Worm (Caenorhabditis elegans) whole organism, young adult: ENCODE measurements around the gene gpx-4.
A peak's percentile ranks its signal among the peaks of the same experiment; 100 is the strongest.
"Not testable (repeated sequence)": the region's sequence is repeated elsewhere in the genome, so short reads cannot be mapped to it uniquely, and the experiment has no call there.

ENCODE experiments used
- F23B12.7 ChIP-seq: sonication (generic microtip); optimal IDR thresholded peaks from 2 replicates; lab custom pipeline; 2017; ENCODE audit warnings: missing genetic modification characterization, mild to moderate bottlenecking, missing compliant biosample characterization, antibody characterized with exemption, moderate library complexity; ENCODE audit not compliant: insufficient read depth
- F33H1.4 ChIP-seq: fragments of 200-800 bp; sonication (Bioruptor generic); IDR thresholded peaks from 2 replicates; pipeline ENCODE4 v1.3.6; 2022; ENCODE audit warnings: missing genetic modification reagents, missing genetic modification characterization, missing compliant biosample characterization
- F37B4.10 ChIP-seq: fragments of 200-800 bp; sonication (Bioruptor generic); IDR thresholded peaks from 2 replicates; pipeline ENCODE4 v1.3.6; 2022; ENCODE audit warnings: missing genetic modification characterization, missing compliant biosample characterization
- K11D2.4 ChIP-seq: fragments of 200-800 bp; sonication (Bioruptor generic); IDR thresholded peaks from 2 replicates; pipeline ENCODE4 v1.3.6; 2022; ENCODE audit warnings: missing genetic modification reagents, missing genetic modification characterization, missing compliant biosample characterization
- akir-1 ChIP-seq: fragments of 200-800 bp; sonication (Bioruptor generic); optimal IDR thresholded peaks from 2 replicates; lab custom pipeline; 2018; ENCODE audit warnings: mild to moderate bottlenecking, missing genetic modification characterization, moderate library complexity, missing compliant biosample characterization
- attf-5 ChIP-seq: fragments of 200-800 bp; sonication (Bioruptor generic); optimal IDR thresholded peaks from 2 replicates; lab custom pipeline; 2018; ENCODE audit warnings: mild to moderate bottlenecking, missing genetic modification characterization, missing compliant biosample characterization
- cebp-1 ChIP-seq, 2 experiments: fragments of 200-800 bp in 1 of 2; sonication (Bioruptor generic) in 1 of 2; sonication (generic microtip) in 1 of 2; IDR thresholded peaks in 1 of 2; optimal IDR thresholded peaks in 1 of 2; 2 replicates each; pipeline versions ENCODE4 v1.3.6 to Lab custom; 2017 to 2022; ENCODE audit warnings: missing compliant biosample characterization in 2 of 2, missing genetic modification characterization in 2 of 2, mild to moderate bottlenecking in 1 of 2, missing genetic modification reagents in 1 of 2, moderate library complexity in 1 of 2
- chd-7 ChIP-seq: sonication (generic microtip); optimal IDR thresholded peaks from 2 replicates; lab custom pipeline; 2016; ENCODE audit warnings: mild to moderate bottlenecking, missing genetic modification characterization, moderate library complexity, missing compliant biosample characterization
- dox-1 ChIP-seq: fragments of 200-800 bp; sonication (Bioruptor generic); IDR thresholded peaks from 2 replicates; pipeline ENCODE4 v1.3.6; 2022; ENCODE audit warnings: missing genetic modification reagents, missing genetic modification characterization, missing compliant biosample characterization
- efl-1 ChIP-seq: fragments of 150-350 bp; optimal IDR thresholded peaks from 2 replicates; lab custom pipeline; 2014; ENCODE audit warnings: missing biosample characterization, missing genetic modification reagents, missing genetic modification characterization
- egl-44 ChIP-seq: fragments of 200-800 bp; sonication (Bioruptor generic); IDR thresholded peaks from 2 replicates; pipeline ENCODE4 v1.3.6; 2022; ENCODE audit warnings: missing genetic modification reagents, missing genetic modification characterization, missing compliant biosample characterization
- egrh-3 ChIP-seq: fragments of 200-800 bp; sonication (Bioruptor generic); IDR thresholded peaks from 2 replicates; pipeline ENCODE4 v1.3.6; 2022; ENCODE audit warnings: missing genetic modification reagents, missing genetic modification characterization, missing compliant biosample characterization
- ets-4 ChIP-seq: fragments of 200-800 bp; sonication (Bioruptor generic); optimal IDR thresholded peaks from 2 replicates; lab custom pipeline; 2018; ENCODE audit warnings: mild to moderate bottlenecking, missing genetic modification characterization, missing compliant biosample characterization
- hmg-1.2 ChIP-seq: fragments of 200-800 bp; sonication (Bioruptor generic); IDR thresholded peaks from 2 replicates; pipeline ENCODE4 v1.3.6; 2022; ENCODE audit warnings: missing genetic modification reagents, missing genetic modification characterization, missing compliant biosample characterization
- hrde-1 ChIP-seq: sonication (generic microtip); optimal IDR thresholded peaks from 2 replicates; lab custom pipeline; 2016; ENCODE audit warnings: missing genetic modification characterization, mild to moderate bottlenecking, missing compliant biosample characterization, moderate library complexity, missing genotype, missing genetic modification reagents, borderline replicate concordance
- hsf-1 ChIP-seq: fragments of 200-800 bp; sonication (Bioruptor generic); IDR thresholded peaks from 2 replicates; pipeline ENCODE4 v1.3.6; 2022; ENCODE audit warnings: missing genetic modification reagents, missing genetic modification characterization, missing compliant biosample characterization
- lin-35 ChIP-seq, 3 experiments: fragments of 150-350 bp in 2 of 3; sonication (generic microtip) in 1 of 3; optimal IDR thresholded peaks; 2 replicates each; lab custom pipeline; 2014 to 2018; ENCODE audit warnings: missing biosample characterization in 3 of 3, missing genetic modification characterization in 3 of 3, missing genetic modification reagents in 3 of 3
- lin-40 ChIP-seq: sonication (generic microtip); optimal IDR thresholded peaks from 2 replicates; lab custom pipeline; 2016; ENCODE audit warnings: missing genetic modification characterization, mild to moderate bottlenecking, missing compliant biosample characterization, missing genotype, missing genetic modification reagents
- lin-54 ChIP-seq: fragments of 200-800 bp; sonication (Bioruptor generic); optimal IDR thresholded peaks from 2 replicates; lab custom pipeline; 2018; ENCODE audit warnings: mild to moderate bottlenecking, missing genetic modification characterization, missing compliant biosample characterization
- lir-1 ChIP-seq: fragments of 200-800 bp; sonication (Bioruptor generic); conservative IDR thresholded peaks from 2 replicates; pipeline ENCODE4 v1.3.6; 2022; ENCODE audit warnings: missing genetic modification reagents, missing genetic modification characterization, missing compliant biosample characterization
- lsl-1 ChIP-seq: fragments of 200-800 bp; sonication (Bioruptor generic); optimal IDR thresholded peaks from 2 replicates; lab custom pipeline; 2018; ENCODE audit warnings: mild to moderate bottlenecking, missing genetic modification characterization, moderate library complexity, missing compliant biosample characterization
- madf-6 ChIP-seq: fragments of 200-800 bp; sonication (Bioruptor generic); IDR thresholded peaks from 2 replicates; pipeline ENCODE4 v1.3.6; 2022; ENCODE audit warnings: missing genetic modification reagents, missing genetic modification characterization, missing compliant biosample characterization
- mcd-1 ChIP-seq: fragments of 200-800 bp; sonication (Bioruptor generic); IDR thresholded peaks from 2 replicates; pipeline ENCODE4 v1.3.6; 2022; ENCODE audit warnings: missing genetic modification reagents, missing genetic modification characterization, missing compliant biosample characterization
- mes-4 ChIP-seq: sonication (generic microtip); optimal IDR thresholded peaks from 2 replicates; lab custom pipeline; 2016; ENCODE audit warnings: missing genotype, missing genetic modification characterization, missing compliant biosample characterization
- nfyb-1 ChIP-seq: fragments of 200-800 bp; sonication (Bioruptor generic); IDR thresholded peaks from 2 replicates; pipeline ENCODE4 v1.3.6; 2022; ENCODE audit warnings: missing genetic modification reagents, missing genetic modification characterization, missing compliant biosample characterization
- pbrm-1 ChIP-seq: fragments of 200-800 bp; sonication (Bioruptor generic); IDR thresholded peaks from 2 replicates; pipeline ENCODE4 v1.3.6; 2022; ENCODE audit warnings: missing genetic modification reagents, missing genetic modification characterization, missing compliant biosample characterization
- pha-4 ChIP-seq: fragments of 150-350 bp; sonication (generic microtip); optimal IDR thresholded peaks from 2 replicates; lab custom pipeline; 2014; ENCODE audit warnings: missing biosample characterization, missing genetic modification reagents, missing genetic modification characterization
- rcor-1 ChIP-seq: fragments of 200-800 bp; sonication (Bioruptor generic); IDR thresholded peaks from 2 replicates; pipeline ENCODE4 v1.3.6; 2022; ENCODE audit warnings: missing genetic modification reagents, missing genetic modification characterization, missing compliant biosample characterization
- rec-8 ChIP-seq, 2 experiments: sonication (generic microtip); optimal IDR thresholded peaks; 2 replicates each; lab custom pipeline; 2016; ENCODE audit warnings: mild to moderate bottlenecking in 2 of 2, missing genetic modification characterization in 2 of 2, missing genetic modification reagents in 2 of 2, missing genotype in 2 of 2, missing biosample characterization in 1 of 2, missing compliant biosample characterization in 1 of 2, moderate library complexity in 1 of 2
- repo-1 ChIP-seq: sonication (generic microtip); optimal IDR thresholded peaks from 2 replicates; lab custom pipeline; 2017; ENCODE audit warnings: mild to moderate bottlenecking, missing genetic modification characterization, missing compliant biosample characterization
- rpc-1 ChIP-seq, 2 experiments: fragments of 150-350 bp in 1 of 2; sonication (generic microtip) in 1 of 2; optimal IDR thresholded peaks; 2 replicates each; lab custom pipeline; 2014 to 2018; ENCODE audit warnings: missing biosample characterization in 1 of 2, missing genetic modification characterization in 1 of 2, missing genetic modification reagents in 1 of 2, missing genotype in 1 of 2
- sdz-38 ChIP-seq: sonication (generic microtip); optimal IDR thresholded peaks from 2 replicates; lab custom pipeline; 2016; ENCODE audit warnings: missing genotype, missing genetic modification characterization, missing compliant biosample characterization
- sea-2 ChIP-seq: fragments of 200-800 bp; sonication (Bioruptor generic); IDR thresholded peaks from 2 replicates; pipeline ENCODE4 v1.3.6; 2022; ENCODE audit warnings: missing genetic modification characterization, missing compliant biosample characterization
- snpc-1.1 ChIP-seq: sonication (generic microtip); optimal IDR thresholded peaks from 2 replicates; lab custom pipeline; 2017; ENCODE audit warnings: missing genetic modification characterization, mild to moderate bottlenecking, missing compliant biosample characterization, antibody characterized with exemption, moderate library complexity, missing genotype, missing genetic modification reagents; ENCODE audit not compliant: insufficient read depth
- snpc-4 ChIP-seq, 5 experiments: fragments of 150-350 bp in 1 of 5; sonication (generic microtip) in 4 of 5; optimal IDR thresholded peaks; 2 replicates each; lab custom pipeline; 2014 to 2018; ENCODE audit warnings: missing genetic modification characterization in 5 of 5, missing biosample characterization in 3 of 5, antibody characterized with exemption in 2 of 5, mild to moderate bottlenecking in 2 of 5, missing compliant biosample characterization in 2 of 5, missing genotype in 2 of 5, moderate library complexity in 2 of 5, missing genetic modification reagents in 1 of 5
- ztf-18 ChIP-seq: sonication (generic microtip); optimal IDR thresholded peaks from 2 replicates; lab custom pipeline; 2016; ENCODE audit warnings: missing genotype, mild to moderate bottlenecking, missing genetic modification characterization, missing compliant biosample characterization
- ztf-28 ChIP-seq: fragments of 200-800 bp; sonication (Bioruptor generic); IDR thresholded peaks from 2 replicates; pipeline ENCODE4 v1.3.6; 2022; ENCODE audit warnings: missing genetic modification reagents, missing genetic modification characterization, missing compliant biosample characterization
- ztf-3 ChIP-seq: fragments of 200-800 bp; sonication (Bioruptor generic); optimal IDR thresholded peaks from 2 replicates; lab custom pipeline; 2018; ENCODE audit warnings: mild to moderate bottlenecking, missing genetic modification characterization, missing compliant biosample characterization

Gene gpx-4

DNA sequence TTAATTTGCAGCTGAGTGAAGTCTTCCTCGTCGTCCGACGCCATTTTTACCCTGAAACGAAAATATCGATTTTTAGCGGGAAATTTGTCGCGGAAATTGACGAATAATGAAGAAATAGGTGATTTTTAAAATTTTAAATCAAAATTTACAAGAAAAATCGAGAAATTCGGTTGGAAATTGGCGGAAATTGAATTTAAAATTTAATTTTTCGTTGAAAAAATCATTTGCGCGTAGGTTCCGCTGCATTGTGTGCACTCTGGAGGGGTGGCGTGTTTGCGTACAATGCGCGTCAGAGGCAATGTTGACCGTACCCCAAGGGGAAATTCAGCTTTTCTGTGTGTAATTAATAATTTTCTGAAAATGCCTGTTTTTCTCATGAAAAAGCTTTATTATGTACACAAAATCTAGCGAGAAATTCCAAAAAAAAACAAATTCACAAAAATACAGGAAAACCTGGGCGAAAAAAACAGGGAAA is 29.1 kb upstream of the gpx-4 start, which contains the start of gene Y94H6A.5 (continued):
- TF ChIP-seq efl-1 (GFP tag; lab: Kevin White, UChicago) (peak; percentile 15), lin-35 (GFP tag; optimal IDR thresholded peaks at IDR 0.05; lab: Kevin White, UChicago) (peak in 1 of 3 experiments; percentile 17), madf-6 (GFP tag; lab: Robert Waterston, UW) (no peak), rec-8 (tag; optimal IDR thresholded peaks at IDR 0.05; lab: Kevin White, UChicago) (no peak), mes-4 (tag; lab: Kevin White, UChicago) (no peak), egl-44 (no peak), ztf-18 (tag; lab: Kevin White, UChicago) (peak; percentile 26), pbrm-1 (peak; percentile 17; the same call in 1 of the 2 replicates), rcor-1 (GFP tag; lab: Robert Waterston, UW) (0 out of 2 replicates have a peak, but pooled peaks have one; percentile 18), sea-2 (0 out of 2 replicates have a peak, but pooled peaks have one; percentile 13), ztf-3 (GFP tag; lab: Kevin White, UChicago) (no peak), ztf-28 (GFP tag; lab: Robert Waterston, UW) (peak; percentile 72; the same call in 1 of the 2 replicates), akir-1 (GFP tag; lab: Kevin White, UChicago) (no peak), pha-4 (tag; lab: Kevin White, UChicago) (no peak), lir-1 (GFP tag; lab: Robert Waterston, UW) (0 out of 2 replicates have a peak, but pooled peaks have one; percentile 34), lin-40 (tag; lab: Kevin White, UChicago) (peak; percentile 39), F23B12.7 (tag; lab: Kevin White, UChicago) (peak; percentile 47), attf-5 (GFP tag; lab: Kevin White, UChicago) (peak; percentile 34), repo-1 (tag; lab: Kevin White, UChicago) (no peak), chd-7 (no peak), snpc-4 (GFP tag; optimal IDR thresholded peaks at IDR 0.05; lab: Kevin White, UChicago) (no peak), snpc-4 (tag; optimal IDR thresholded peaks at IDR 0.05; lab: Kevin White, UChicago) (peak in 1 of 4 experiments; percentile 18), cebp-1 (GFP tag; IDR thresholded peaks at IDR 0.05; lab: Robert Waterston, UW) (0 out of 2 replicates have a peak, but pooled peaks have one; percentile 27), cebp-1 (tag; optimal IDR thresholded peaks at IDR 0.05; lab: Kevin White, UChicago) (peak; percentile 60), F37B4.10 (no peak), lin-54 (peak; percentile 10), hrde-1 (tag; lab: Kevin White, UChicago) (no peak), mcd-1 (GFP tag; lab: Robert Waterston, UW) (peak; percentile 57; the same call in 1 of the 2 replicates), nfyb-1 (GFP tag; lab: Robert Waterston, UW) (no peak), F33H1.4 (GFP tag; lab: Robert Waterston, UW) (peak; percentile 32; the same call in 1 of the 2 replicates), egrh-3 (GFP tag; lab: Robert Waterston, UW) (0 out of 2 replicates have a peak, but pooled peaks have one; percentile 9), dox-1 (peak; percentile 61)
- TF ChIP-seq, all 124 proteins: peak for 26

DNA sequence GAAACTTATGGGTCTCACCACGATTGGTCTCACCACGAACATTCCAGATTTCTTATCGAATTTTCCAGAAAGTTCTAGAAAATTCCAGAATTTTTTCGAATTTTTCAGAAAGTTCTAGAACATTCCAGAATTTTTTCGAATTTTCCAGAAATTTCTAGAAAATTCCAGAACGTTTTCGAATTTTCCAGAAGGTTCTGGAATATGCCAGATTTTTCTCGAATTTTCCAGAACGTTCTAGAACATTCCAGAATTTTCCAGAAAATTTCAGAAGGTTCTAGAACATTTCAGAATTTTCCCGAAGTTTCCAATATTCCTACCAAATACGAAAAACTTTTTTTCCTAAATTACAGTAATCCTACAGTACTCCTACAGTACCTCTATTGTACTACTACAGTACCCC is 20.1 kb upstream of the gpx-4 start:
- TF ChIP-seq hsf-1 (GFP tag; lab: Robert Waterston, UW) (peak; percentile 96), rpc-1 (optimal IDR thresholded peaks at IDR 0.05; lab: Kevin White, UChicago) (peak; percentile 10)
- TF ChIP-seq rpc-1 (tag; optimal IDR thresholded peaks at IDR 0.05; lab: Kevin White, UChicago), result not testable (repeated sequence)

- TF ChIP-seq snpc-1.1 (tag; lab: Kevin White, UChicago) (no peak), sdz-38 (tag; lab: Kevin White, UChicago) (no peak), egrh-3 (GFP tag; lab: Robert Waterston, UW) (peak; percentile 94), lsl-1 (GFP tag; lab: Kevin White, UChicago) (no peak), K11D2.4 (GFP tag; lab: Robert Waterston, UW) (no peak), ets-4 (GFP tag; lab: Kevin White, UChicago) (no peak), hmg-1.2 (GFP tag; lab: Robert Waterston, UW) (no peak)
Observed at ce11 chrIV:2688716-2689307, 14.0 kb upstream of the gpx-4 start, which contains the start of gene egrh-3. egrh-3 (minus strand) TSS chrIV:2688766.
